Worm (Caenorhabditis elegans) whole organism, young adult: ENCODE results near the gene aexr-1.

Experiments used
- F23B12.7 ChIP-seq: sonication (generic microtip); optimal IDR thresholded peaks from 2 replicates; lab custom pipeline; 2017; ENCODE audit warnings: missing genetic modification characterization, mild to moderate bottlenecking, missing compliant biosample characterization, antibody characterized with exemption, moderate library complexity; ENCODE audit not compliant: insufficient read depth
- madf-8 ChIP-seq: fragments of 200-800 bp; sonication (Bioruptor generic); conservative IDR thresholded peaks from 2 replicates; pipeline ENCODE4 v1.3.6; 2022; ENCODE audit warnings: missing genetic modification reagents, missing genetic modification characterization, missing compliant biosample characterization
- nfyb-1 ChIP-seq: fragments of 200-800 bp; sonication (Bioruptor generic); IDR thresholded peaks from 2 replicates; pipeline ENCODE4 v1.3.6; 2022; ENCODE audit warnings: missing genetic modification reagents, missing genetic modification characterization, missing compliant biosample characterization
- snpc-4 ChIP-seq, 5 experiments: fragments of 150-350 bp in 1 of 5; sonication (generic microtip) in 4 of 5; optimal IDR thresholded peaks; 2 replicates each; lab custom pipeline; 2014 to 2018; ENCODE audit warnings: missing genetic modification characterization in 5 of 5, missing biosample characterization in 3 of 5, antibody characterized with exemption in 2 of 5, mild to moderate bottlenecking in 2 of 5, missing compliant biosample characterization in 2 of 5, missing genotype in 2 of 5, moderate library complexity in 2 of 5, missing genetic modification reagents in 1 of 5
- unc-130 ChIP-seq: sonication (generic microtip); optimal IDR thresholded peaks from 2 replicates; lab custom pipeline; 2016; ENCODE audit warnings: missing genetic modification reagents, missing genetic modification characterization, missing compliant biosample characterization
- unc-62 ChIP-seq: fragments of 150-350 bp; optimal IDR thresholded peaks from 2 replicates; lab custom pipeline; 2014; ENCODE audit warnings: missing biosample characterization, missing genetic modification reagents, missing genetic modification characterization

DNA sequence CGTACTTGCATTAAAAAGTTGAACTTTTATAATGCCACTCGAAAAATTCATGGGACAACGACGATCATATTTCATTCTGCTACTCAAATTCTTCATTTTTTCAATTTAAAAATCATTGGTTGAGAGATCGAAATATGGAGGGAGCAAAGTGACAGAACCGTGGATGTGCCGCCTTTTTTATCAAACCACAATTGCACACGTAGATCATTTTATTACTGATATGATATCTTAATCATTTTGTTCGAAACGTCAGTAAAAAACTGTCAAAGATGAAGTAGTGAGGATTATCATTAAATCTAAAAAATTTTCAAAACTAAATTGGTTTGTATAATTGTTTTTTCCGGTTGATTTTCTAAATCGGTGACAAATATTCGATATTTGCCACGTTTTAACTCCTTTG lies 19.1 kb upstream of the aexr-1 start:
- no peak for TF ChIP-seq F23B12.7
- no peak for TF ChIP-seq snpc-4 (GFP tag; optimal IDR thresholded peaks at IDR 0.05; lab: Kevin White, UChicago)
- TF ChIP-seq snpc-4 (tag; optimal IDR thresholded peaks at IDR 0.05; lab: Kevin White, UChicago), result no peak
- TF ChIP-seq unc-130 (GFP tag; lab: Kevin White, UChicago), result no peak
- no peak for TF ChIP-seq unc-62 (GFP tag; lab: Kevin White, UChicago)
- TF ChIP-seq madf-8 (GFP tag; lab: Robert Waterston, UW), result no peak
- TF ChIP-seq nfyb-1, result no peak
